Worm (Caenorhabditis elegans) whole organism, late embryonic: ENCODE data around the gene idpc-3.
A peak's percentile ranks its signal among the peaks of the same experiment; 100 is the strongest.

ENCODE experiments used
- C38D4.7 ChIP-seq: fragments of 200-800 bp; sonication (Bioruptor generic); optimal IDR thresholded peaks from 2 replicates; lab custom pipeline; 2018; ENCODE audit warnings: mild to moderate bottlenecking, missing genetic modification characterization, moderate library complexity, missing compliant biosample characterization
- ceh-18 ChIP-seq: sonication (generic microtip); optimal IDR thresholded peaks from 2 replicates; lab custom pipeline; 2016; ENCODE audit warnings: missing genetic modification characterization, missing compliant biosample characterization
- ceh-19 ChIP-seq: fragments of 200-800 bp; sonication (Bioruptor generic); optimal IDR thresholded peaks from 2 replicates; lab custom pipeline; 2018; ENCODE audit warnings: mild to moderate bottlenecking, missing genetic modification characterization, missing compliant biosample characterization
- ceh-2 ChIP-seq: sonication (generic microtip); optimal IDR thresholded peaks from 2 replicates; lab custom pipeline; 2016; ENCODE audit warnings: missing genotype, missing genetic modification characterization, missing compliant biosample characterization
- ceh-24 ChIP-seq: sonication (generic microtip); optimal IDR thresholded peaks from 2 replicates; lab custom pipeline; 2016; ENCODE audit warnings: mild to moderate bottlenecking, missing genetic modification characterization, missing compliant biosample characterization
- ceh-30 ChIP-seq: fragments of 150-350 bp; optimal IDR thresholded peaks from 2 replicates; lab custom pipeline; 2014; ENCODE audit warnings: missing biosample characterization, missing genetic modification characterization
- ceh-34 ChIP-seq: sonication (generic microtip); optimal IDR thresholded peaks from 2 replicates; lab custom pipeline; 2016; ENCODE audit warnings: mild to moderate bottlenecking, missing genetic modification characterization, missing compliant biosample characterization
- ceh-45 ChIP-seq: fragments of 200-800 bp; sonication (Bioruptor generic); IDR thresholded peaks from 2 replicates; pipeline ENCODE4 v1.3.6; 2022; ENCODE audit warnings: missing genetic modification reagents, missing genetic modification characterization, missing compliant biosample characterization
- ceh-9 ChIP-seq: sonication (generic microtip); optimal IDR thresholded peaks from 2 replicates; lab custom pipeline; 2016; ENCODE audit warnings: mild to moderate bottlenecking, missing genetic modification characterization, inconsistent platforms, missing compliant biosample characterization
- che-1 ChIP-seq: sonication (generic microtip); optimal IDR thresholded peaks from 2 replicates; lab custom pipeline; 2016; ENCODE audit warnings: mild to moderate bottlenecking, missing genetic modification characterization, missing compliant biosample characterization
- dmd-4 ChIP-seq: sonication (generic microtip); optimal IDR thresholded peaks from 2 replicates; lab custom pipeline; 2016; ENCODE audit warnings: borderline replicate concordance, missing genetic modification characterization, missing compliant biosample characterization
- dve-1 ChIP-seq: sonication (generic microtip); optimal IDR thresholded peaks from 2 replicates; lab custom pipeline; 2017; ENCODE audit warnings: antibody characterized with exemption, mild to moderate bottlenecking, missing genetic modification characterization, missing compliant biosample characterization
- elt-2 ChIP-seq: sonication (generic microtip); optimal IDR thresholded peaks from 2 replicates; lab custom pipeline; 2016; ENCODE audit warnings: missing genetic modification reagents, missing genetic modification characterization, missing compliant biosample characterization
- elt-4 ChIP-seq: sonication (generic microtip); optimal IDR thresholded peaks from 2 replicates; lab custom pipeline; 2016; ENCODE audit warnings: missing genetic modification characterization, missing compliant biosample characterization
- ets-4 ChIP-seq: sonication (generic microtip); optimal IDR thresholded peaks from 2 replicates; lab custom pipeline; 2016; ENCODE audit warnings: missing genetic modification characterization, missing compliant biosample characterization
- fkh-6 ChIP-seq: sonication (generic microtip); optimal IDR thresholded peaks from 2 replicates; lab custom pipeline; 2016; ENCODE audit warnings: missing genetic modification characterization, missing compliant biosample characterization
- hlh-13 ChIP-seq: fragments of 200-800 bp; sonication (Bioruptor generic); optimal IDR thresholded peaks from 2 replicates; lab custom pipeline; 2018; ENCODE audit warnings: mild to moderate bottlenecking, missing genetic modification characterization, missing compliant biosample characterization
- hlh-15 ChIP-seq: sonication (generic microtip); optimal IDR thresholded peaks from 2 replicates; lab custom pipeline; 2016; ENCODE audit warnings: missing genetic modification characterization, missing compliant biosample characterization
- hlh-6 ChIP-seq: sonication (generic microtip); optimal IDR thresholded peaks from 2 replicates; lab custom pipeline; 2016; ENCODE audit warnings: missing genotype, missing genetic modification characterization, missing compliant biosample characterization
- hlh-8 ChIP-seq: sonication (generic microtip); optimal IDR thresholded peaks from 2 replicates; lab custom pipeline; 2016; ENCODE audit warnings: missing genotype, missing genetic modification characterization, missing compliant biosample characterization
- lim-6 ChIP-seq: sonication (generic microtip); optimal IDR thresholded peaks from 2 replicates; lab custom pipeline; 2016; ENCODE audit warnings: missing genetic modification characterization, missing compliant biosample characterization
- lin-11 ChIP-seq: fragments of 200-800 bp; sonication (Bioruptor generic); optimal IDR thresholded peaks from 2 replicates; lab custom pipeline; 2018; ENCODE audit warnings: mild to moderate bottlenecking, missing genetic modification characterization, missing compliant biosample characterization
- mec-3 ChIP-seq: sonication (generic microtip); optimal IDR thresholded peaks from 2 replicates; lab custom pipeline; 2016; ENCODE audit warnings: borderline replicate concordance, missing genetic modification characterization, missing compliant biosample characterization
- nfya-1 ChIP-seq: sonication (generic microtip); optimal IDR thresholded peaks from 2 replicates; lab custom pipeline; 2017; ENCODE audit warnings: missing genetic modification characterization, mild to moderate bottlenecking, missing compliant biosample characterization, antibody characterized with exemption, moderate library complexity
- nhr-11 ChIP-seq: fragments of 150-350 bp; optimal IDR thresholded peaks from 2 replicates; lab custom pipeline; 2014; ENCODE audit warnings: missing biosample characterization, missing genetic modification characterization
- odd-2 ChIP-seq: sonication (generic microtip); optimal IDR thresholded peaks from 2 replicates; lab custom pipeline; 2017; ENCODE audit warnings: antibody characterized with exemption, mild to moderate bottlenecking, missing genetic modification characterization, missing compliant biosample characterization
- pax-1 ChIP-seq: fragments of 150-350 bp; optimal IDR thresholded peaks from 2 replicates; lab custom pipeline; 2014; ENCODE audit warnings: missing biosample characterization, missing genetic modification characterization
- pha-4 ChIP-seq: fragments of 150-350 bp; optimal IDR thresholded peaks from 2 replicates; lab custom pipeline; 2018; ENCODE audit warnings: missing biosample characterization, missing genetic modification reagents, missing genetic modification characterization
- pros-1 ChIP-seq: fragments of 150-350 bp; optimal IDR thresholded peaks from 2 replicates; lab custom pipeline; 2014; ENCODE audit warnings: missing biosample characterization, missing genetic modification reagents, missing genetic modification characterization
- rnt-1 ChIP-seq: sonication (generic microtip); optimal IDR thresholded peaks from 2 replicates; lab custom pipeline; 2016; ENCODE audit warnings: missing genetic modification characterization, missing compliant biosample characterization
- sdc-2 ChIP-seq: sonication (generic microtip); optimal IDR thresholded peaks from 2 replicates; lab custom pipeline; 2016; ENCODE audit warnings: missing genotype, missing genetic modification characterization, missing compliant biosample characterization
- sox-4 ChIP-seq: sonication (generic microtip); optimal IDR thresholded peaks from 2 replicates; lab custom pipeline; 2017; ENCODE audit warnings: mild to moderate bottlenecking, missing genetic modification characterization, inconsistent platforms, missing compliant biosample characterization
- syd-9 ChIP-seq: sonication (generic microtip); optimal IDR thresholded peaks from 2 replicates; lab custom pipeline; 2016; ENCODE audit warnings: mild to moderate bottlenecking, missing genetic modification characterization, moderate library complexity, missing compliant biosample characterization
- tbx-2 ChIP-seq: sonication (generic microtip); optimal IDR thresholded peaks from 2 replicates; lab custom pipeline; 2016; ENCODE audit warnings: missing genetic modification characterization, missing compliant biosample characterization
- tbx-7 ChIP-seq: sonication (generic microtip); optimal IDR thresholded peaks from 2 replicates; lab custom pipeline; 2016; ENCODE audit warnings: missing genotype, missing genetic modification characterization, missing compliant biosample characterization
- ttx-3 ChIP-seq: sonication (generic microtip); optimal IDR thresholded peaks from 2 replicates; lab custom pipeline; 2016; ENCODE audit warnings: missing genetic modification reagents, missing genetic modification characterization, missing compliant biosample characterization
- unc-42 ChIP-seq: sonication (generic microtip); optimal IDR thresholded peaks from 2 replicates; lab custom pipeline; 2016; ENCODE audit warnings: missing genotype, missing genetic modification characterization, missing compliant biosample characterization
- ztf-16 ChIP-seq: sonication (generic microtip); optimal IDR thresholded peaks from 2 replicates; lab custom pipeline; 2017; ENCODE audit warnings: missing genetic modification characterization, missing compliant biosample characterization

Gene idpc-3

ce11 chrV:9619850-9620249 lies 9.2 kb downstream of the idpc-3 start, which contains the start of gene idpc-6:
TSS of gene idpc-6 (plus strand) at chrV:9620150.
- TF ChIP-seq sdc-2 (no peak), elt-4 (tag; lab: Kevin White, UChicago) (no peak), ceh-24 (no peak), rnt-1 (tag; lab: Kevin White, UChicago) (no peak), ceh-34 (tag; lab: Kevin White, UChicago) (no peak), ceh-45 (GFP tag; lab: Robert Waterston, UW) (no peak), mec-3 (no peak), ztf-16 (no peak), lim-6 (tag; lab: Kevin White, UChicago) (no peak), ceh-2 (tag; lab: Kevin White, UChicago) (no peak), pros-1 (tag; lab: Kevin White, UChicago) (no peak), pax-1 (tag; lab: Kevin White, UChicago) (no peak), hlh-8 (no peak)

ce11 chrV:9618919-9619318 lies 10.1 kb downstream of the idpc-3 start, which contains the start of gene idpc-7:
TSS of gene idpc-7 (minus strand) at chrV:9619019.
- TF ChIP-seq dve-1 (tag; lab: Kevin White, UChicago) (no peak), ceh-2 (tag; lab: Kevin White, UChicago) (no peak), lim-6 (tag; lab: Kevin White, UChicago) (no peak), ceh-18 (tag; lab: Kevin White, UChicago) (no peak), ceh-30 (tag; lab: Kevin White, UChicago) (no peak), fkh-6 (tag; lab: Kevin White, UChicago) (no peak), ceh-9 (tag; lab: Kevin White, UChicago) (no peak), nhr-11 (tag; lab: Kevin White, UChicago) (no peak)
- TF ChIP-seq, all 69 proteins: peak for 0

- TF ChIP-seq ceh-19 (no peak), mec-3 (peak; percentile 31), ceh-9 (tag; lab: Kevin White, UChicago) (no peak), hlh-13 (GFP tag; lab: Kevin White, UChicago) (no peak), lin-11 (tag; lab: Kevin White, UChicago) (no peak)
These were observed 10.6 kb downstream of the idpc-3 start for ce11 chrV:9618420-9618819.

- TF ChIP-seq dve-1 (tag; lab: Kevin White, UChicago) (peak; percentile 93), pha-4 (tag; lab: Kevin White, UChicago) (no peak)
These were observed 12.3 kb downstream of the idpc-3 start for ce11 chrV:9616687-9617086.

- TF ChIP-seq tbx-2 (tag; lab: Kevin White, UChicago), result no peak
- no peak for TF ChIP-seq nfya-1 (tag; lab: Kevin White, UChicago)
- no peak for TF ChIP-seq che-1 (tag; lab: Kevin White, UChicago)
- no peak for TF ChIP-seq odd-2 (tag; lab: Kevin White, UChicago)
- no peak for TF ChIP-seq unc-42 (tag; lab: Kevin White, UChicago)
- no peak for TF ChIP-seq hlh-15 (tag; lab: Kevin White, UChicago)
- TF ChIP-seq ttx-3 (tag; lab: Kevin White, UChicago), result no peak
- no peak for TF ChIP-seq ceh-30 (tag; lab: Kevin White, UChicago)
- TF ChIP-seq ceh-2 (tag; lab: Kevin White, UChicago), result no peak
- TF ChIP-seq elt-2 (tag; lab: Kevin White, UChicago), result no peak
- no peak for TF ChIP-seq ceh-9 (tag; lab: Kevin White, UChicago)
- no peak for TF ChIP-seq ceh-34 (tag; lab: Kevin White, UChicago)
- TF ChIP-seq C38D4.7 (GFP tag; lab: Kevin White, UChicago), result no peak
- TF ChIP-seq, all 69 proteins: peak for 0
These were observed 12.9 kb downstream of the idpc-3 start for ce11 chrV:9616130-9616529.

ce11 chrV:9615725-9616124 lies 13.3 kb downstream of the idpc-3 start, which contains the start of gene pqn-63:
TSS of gene pqn-63 (plus strand) at chrV:9616031.
- no peak for TF ChIP-seq syd-9
- no peak for TF ChIP-seq tbx-7 (tag; lab: Kevin White, UChicago)
- no peak for TF ChIP-seq dmd-4 (tag; lab: Kevin White, UChicago)
- peak; percentile 8 for TF ChIP-seq ets-4 (tag; lab: Kevin White, UChicago)
- no peak for TF ChIP-seq sox-4 (tag; lab: Kevin White, UChicago)
- TF ChIP-seq hlh-6 (tag; lab: Kevin White, UChicago), result no peak
- no peak for TF ChIP-seq ceh-30 (tag; lab: Kevin White, UChicago)
